Fruit fly (Drosophila melanogaster): Measurements from ENCODE around the gene CG5262.

The CG5262 gene

dm6 chr3L:20444815-20445519, 14.7 kb upstream of the CG5262 start (continued):
- TF ChIP-seq achi (GFP tag; optimal IDR thresholded peaks at IDR 0.05) (peak; percentile 92), vri (GFP tag; optimal IDR thresholded peaks at IDR 0.05) (peak; percentile 82), esn (GFP tag; optimal IDR thresholded peaks at IDR 0.05) (peak; percentile 93), OdsH (GFP tag; optimal IDR thresholded peaks at IDR 0.05) (peak; percentile 94), Gug (GFP tag; IDR thresholded peaks at IDR 0.05) (peak; percentile 85), fd85E (GFP tag; optimal IDR thresholded peaks at IDR 0.05) (peak; percentile 71), Eip78C (GFP tag) (peak; percentile 96), salr (GFP tag; optimal IDR thresholded peaks at IDR 0.05) (peak; percentile 68 to 91), CG9139 (GFP tag; optimal IDR thresholded peaks at IDR 0.05) (peak; percentile 76), pdm3 (GFP tag; optimal IDR thresholded peaks at IDR 0.05) (peak; percentile 82), eg (GFP tag; IDR thresholded peaks at IDR 0.05) (peak; percentile 92), Lpt (GFP tag; optimal IDR thresholded peaks at IDR 0.05) (peak; percentile 82), fd59A (GFP tag; optimal IDR thresholded peaks at IDR 0.05) (peak; percentile 64), CG7368 (GFP tag; optimal IDR thresholded peaks at IDR 0.05) (peak; percentile 89), dac (GFP tag; optimal IDR thresholded peaks at IDR 0.05) (peak; percentile 80), CG6808 (GFP tag; optimal IDR thresholded peaks at IDR 0.05) (peak; percentile 76), CG32006 (GFP tag; optimal IDR thresholded peaks at IDR 0.05) (peak; percentile 91), ss (GFP tag; optimal IDR thresholded peaks at IDR 0.05) (peak; percentile 58 to 73)

dm6 chr3L:20442674-20443313, 12.5 kb upstream of the CG5262 start:
- TF ChIP-seq Eip78C (GFP tag) (peak; percentile 38), ss (GFP tag; optimal IDR thresholded peaks at IDR 0.05) (no peak)

dm6 chr3L:20441632-20442469, 11.6 kb upstream of the CG5262 start, which contains the start of gene CG5910:
Gene CG5910, plus strand, starts transcription at chr3L:20442419.
- TF ChIP-seq acj6 (GFP tag; optimal IDR thresholded peaks at IDR 0.05) (peak; percentile 76), Lpt (GFP tag; optimal IDR thresholded peaks at IDR 0.05) (peak; percentile 52), CG34406 (GFP tag; optimal IDR thresholded peaks at IDR 0.05) (peak; percentile 75), CG6276 (GFP tag; optimal IDR thresholded peaks at IDR 0.05) (no peak), Sox14 (GFP tag; optimal IDR thresholded peaks at IDR 0.05) (no peak), CG3032 (tag; optimal IDR thresholded peaks at IDR 0.05) (peak; percentile 86), CG11902 (GFP tag; optimal IDR thresholded peaks at IDR 0.05) (peak; percentile 37), CG1621 (tag; optimal IDR thresholded peaks at IDR 0.05) (no peak), Ets96B (tag; optimal IDR thresholded peaks at IDR 0.05) (peak; percentile 89), cyc (GFP tag; optimal IDR thresholded peaks at IDR 0.05) (peak; percentile 53), CG6163 (GFP tag; IDR thresholded peaks at IDR 0.05) (peak; percentile 61; the same call in 1 of the 3 replicates), fkh (GFP tag; optimal IDR thresholded peaks at IDR 0.05) (peak; percentile 44), lz (GFP tag; optimal IDR thresholded peaks at IDR 0.05) (peak; percentile 37), CG15336 (GFP tag; IDR thresholded peaks at IDR 0.05) (peak; percentile 61), CG6808 (GFP tag; optimal IDR thresholded peaks at IDR 0.05) (no peak), esn (GFP tag; optimal IDR thresholded peaks at IDR 0.05) (peak; percentile 63), Sox15 (GFP tag; optimal IDR thresholded peaks at IDR 0.05) (peak; percentile 40), Eip78C (GFP tag) (peak; percentile 89), CG11294 (GFP tag; IDR thresholded peaks at IDR 0.05) (peak; percentile 18; the same call in 1 of the 2 replicates), CG31627 (GFP tag; optimal IDR thresholded peaks at IDR 0.05) (peak; percentile 27), dsx (GFP tag; optimal IDR thresholded peaks at IDR 0.05; ENCODE audit: poor library complexity, severe bottlenecking) (peak; percentile 82), spab (GFP tag; optimal IDR thresholded peaks at IDR 0.05) (no peak), fd59A (GFP tag; optimal IDR thresholded peaks at IDR 0.05) (peak; percentile 64), CG11762 (GFP tag; optimal IDR thresholded peaks at IDR 0.05; ENCODE audit: insufficient read depth) (peak; percentile 41), CG6854 (GFP tag; optimal IDR thresholded peaks at IDR 0.05) (peak; percentile 57), topi (GFP tag; optimal IDR thresholded peaks at IDR 0.05) (no peak)

All from whole organism, prepupa.